Fruit fly (Drosophila melanogaster) whole organism, embryonic: ENCODE measurements around the gene CG17819.

Experiments
- ATbp ChIP-seq: fragments of 200-800 bp; sonication (Bioruptor generic); optimal IDR thresholded peaks from 2 replicates; lab custom pipeline; 2017; ENCODE audit warnings: missing biosample characterization, mild to moderate bottlenecking, missing genetic modification characterization, missing genetic modification reagents
- B-H1 ChIP-seq: fragments of 200-800 bp; sonication (Bioruptor generic); IDR thresholded peaks from 3 replicates; pipeline ENCODE4 v1.3.6; 2022; ENCODE audit warnings: missing biosample characterization, missing genetic modification characterization
- Bdp1 ChIP-seq: fragments of 200-800 bp; sonication (Bioruptor generic); optimal IDR thresholded peaks from 3 replicates; lab custom pipeline; 2016; ENCODE audit warnings: missing biosample characterization, missing genetic modification characterization
- CG11504 ChIP-seq: fragments of 200-800 bp; sonication (Bioruptor generic); optimal IDR thresholded peaks from 3 replicates; lab custom pipeline; 2019; ENCODE audit warnings: missing biosample characterization, mild to moderate bottlenecking, missing genetic modification characterization, moderate library complexity
- CG11560 ChIP-seq: fragments of 200-800 bp; sonication (Bioruptor generic); IDR thresholded peaks from 3 replicates; pipeline ENCODE4 v1.3.6; 2022; ENCODE audit warnings: missing biosample characterization, missing genetic modification characterization
- CG12104 ChIP-seq: fragments of 200-800 bp; sonication (Bioruptor generic); optimal IDR thresholded peaks from 3 replicates; lab custom pipeline; 2016; ENCODE audit warnings: missing biosample characterization, missing genetic modification characterization
- CG1233 ChIP-seq: fragments of 200-800 bp; sonication (Bioruptor generic); optimal IDR thresholded peaks from 4 replicates; lab custom pipeline; 2018; ENCODE audit warnings: missing biosample characterization, mild to moderate bottlenecking, missing genetic modification characterization
- CG14050 ChIP-seq: fragments of 200-800 bp; sonication (Bioruptor generic); IDR thresholded peaks from 3 replicates; pipeline ENCODE4 v1.3.6; 2022; ENCODE audit warnings: missing biosample characterization, missing genetic modification characterization
- CG14710 ChIP-seq: fragments of 200-800 bp; sonication (Bioruptor generic); optimal IDR thresholded peaks from 3 replicates; lab custom pipeline; 2019; ENCODE audit warnings: missing biosample characterization, mild to moderate bottlenecking, missing genetic modification characterization, moderate library complexity
- CG15514 ChIP-seq: fragments of 200-800 bp; sonication (Bioruptor generic); optimal IDR thresholded peaks from 3 replicates; lab custom pipeline; 2017; ENCODE audit warnings: missing biosample characterization, missing genetic modification characterization, mild to moderate bottlenecking, moderate library complexity, missing genetic modification reagents
- CG16813 ChIP-seq: fragments of 200-800 bp; sonication (Bioruptor generic); IDR thresholded peaks from 3 replicates; pipeline ENCODE4 v1.3.6; 2022; ENCODE audit warnings: missing biosample characterization, missing genetic modification characterization; ENCODE audit not compliant: partially characterized antibody
- CG17359 ChIP-seq: fragments of 200-800 bp; sonication (Bioruptor generic); optimal IDR thresholded peaks from 3 replicates; lab custom pipeline; 2018; ENCODE audit warnings: missing biosample characterization, mild to moderate bottlenecking, missing genetic modification characterization, moderate library complexity
- CG18011 ChIP-seq: fragments of 200-800 bp; sonication (Bioruptor generic); optimal IDR thresholded peaks from 2 replicates; lab custom pipeline; 2017; ENCODE audit warnings: missing biosample characterization, missing genetic modification characterization, mild to moderate bottlenecking, moderate library complexity, missing genotype
- CG34376 ChIP-seq: fragments of 200-800 bp; sonication (Bioruptor generic); optimal IDR thresholded peaks from 2 replicates; lab custom pipeline; 2018; ENCODE audit warnings: missing biosample characterization, mild to moderate bottlenecking, missing genetic modification characterization
- CG3726 ChIP-seq: fragments of 200-800 bp; sonication (Bioruptor generic); IDR thresholded peaks from 3 replicates; pipeline ENCODE4, ENCODE4 v1.3.6; 2022; ENCODE audit warnings: missing biosample characterization, missing genetic modification characterization
- CG6175 ChIP-seq: fragments of 200-800 bp; sonication (Bioruptor generic); IDR thresholded peaks from 3 replicates; pipeline ENCODE4 v1.3.6; 2022; ENCODE audit warnings: missing biosample characterization, missing genetic modification characterization
- CG6654 ChIP-seq: fragments of 200-800 bp; sonication (Bioruptor generic); optimal IDR thresholded peaks from 2 replicates; lab custom pipeline; 2017; ENCODE audit warnings: missing biosample characterization, mild to moderate bottlenecking, missing genetic modification characterization
- CG6689 ChIP-seq: fragments of 200-800 bp; sonication (Bioruptor generic); IDR thresholded peaks from 2 replicates; pipeline ENCODE4 v1.3.6; 2022; ENCODE audit warnings: missing biosample characterization, missing genetic modification characterization
- CG8478 ChIP-seq: fragments of >200 bp; optimal IDR thresholded peaks from 2 replicates; lab custom pipeline; 2018
- CG8765 ChIP-seq: fragments of 200-800 bp; sonication (Bioruptor generic); IDR thresholded peaks from 2 replicates; pipeline ENCODE4 v1.3.6; 2022; ENCODE audit warnings: missing biosample characterization, missing genetic modification characterization
- CG8924 ChIP-seq: fragments of 200-800 bp; optimal IDR thresholded peaks from 3 replicates; lab custom pipeline; 2019; ENCODE audit warnings: missing biosample characterization, mild to moderate bottlenecking, missing genetic modification characterization, moderate library complexity
- CG9437 ChIP-seq: fragments of 200-800 bp; sonication (Bioruptor generic); optimal IDR thresholded peaks from 2 replicates; lab custom pipeline; 2018; ENCODE audit warnings: missing biosample characterization, mild to moderate bottlenecking, missing genetic modification characterization
- CG9817 ChIP-seq: fragments of 200-800 bp; sonication (Bioruptor generic); optimal IDR thresholded peaks from 2 replicates; lab custom pipeline; 2018; ENCODE audit warnings: missing biosample characterization, mild to moderate bottlenecking, missing genetic modification characterization, moderate library complexity
- CHES-1-like ChIP-seq: fragments of 200-800 bp; sonication (Bioruptor generic); optimal IDR thresholded peaks from 2 replicates; lab custom pipeline; 2016; ENCODE audit warnings: missing biosample characterization, missing genetic modification characterization
- Drgx ChIP-seq: fragments of 200-800 bp; sonication (Bioruptor generic); IDR thresholded peaks from 2 replicates; pipeline ENCODE4 v1.3.6; 2022; ENCODE audit warnings: missing biosample characterization, missing genetic modification characterization
- ERR ChIP-seq: fragments of 200-800 bp; sonication (Bioruptor generic); optimal IDR thresholded peaks from 2 replicates; lab custom pipeline; 2016; ENCODE audit warnings: missing biosample characterization, missing genetic modification characterization
- HLH3B ChIP-seq: fragments of 200-800 bp; sonication (Bioruptor generic); IDR thresholded peaks from 2 replicates; pipeline ENCODE4 v1.3.6; 2022; ENCODE audit warnings: missing biosample characterization, missing genetic modification characterization
- HmgZ ChIP-seq: fragments of 200-800 bp; sonication (Bioruptor generic); optimal IDR thresholded peaks from 2 replicates; lab custom pipeline; 2018; ENCODE audit warnings: missing biosample characterization, mild to moderate bottlenecking, missing genetic modification characterization
- Hr51 ChIP-seq, 2 experiments: fragments of 200-800 bp; sonication (Bioruptor generic); optimal IDR thresholded peaks; 2 replicates in 1 of 2; 3 replicates in 1 of 2; lab custom pipeline; 2016 to 2018; ENCODE audit warnings: missing biosample characterization in 2 of 2, missing genetic modification characterization in 2 of 2, mild to moderate bottlenecking in 1 of 2, moderate library complexity in 1 of 2
- Jarid2 ChIP-seq: fragments of 200-800 bp; sonication (Bioruptor generic); optimal IDR thresholded peaks from 3 replicates; lab custom pipeline; 2017; ENCODE audit warnings: mild to moderate bottlenecking, missing biosample characterization, missing genetic modification reagents, missing genetic modification characterization
- Meics ChIP-seq: fragments of 200-800 bp; sonication (Bioruptor generic); optimal IDR thresholded peaks from 2 replicates; lab custom pipeline; 2017; ENCODE audit warnings: missing biosample characterization, mild to moderate bottlenecking, missing genetic modification characterization
- Nf-YB ChIP-seq: fragments of 200-800 bp; sonication (Bioruptor generic); optimal IDR thresholded peaks from 3 replicates; lab custom pipeline; 2019; ENCODE audit warnings: missing biosample characterization, mild to moderate bottlenecking, missing genetic modification characterization, moderate library complexity
- Nf-YC ChIP-seq: fragments of 200-800 bp; optimal IDR thresholded peaks from 3 replicates; lab custom pipeline; 2019; ENCODE audit warnings: missing biosample characterization, mild to moderate bottlenecking, missing genetic modification characterization, moderate library complexity
- Optix ChIP-seq: fragments of 200-800 bp; sonication (Bioruptor generic); IDR thresholded peaks from 3 replicates; pipeline ENCODE4 v1.3.6; 2022; ENCODE audit warnings: missing biosample characterization, missing genetic modification characterization
- Sox100B ChIP-seq: fragments of 200-800 bp; sonication (Bioruptor generic); optimal IDR thresholded peaks from 3 replicates; lab custom pipeline; 2018; ENCODE audit warnings: missing biosample characterization, mild to moderate bottlenecking, missing genetic modification characterization
- Spps ChIP-seq: fragments of 200-800 bp; sonication (Bioruptor generic); optimal IDR thresholded peaks from 2 replicates; lab custom pipeline; 2018; ENCODE audit warnings: missing biosample characterization, mild to moderate bottlenecking, missing genetic modification characterization
- chinmo ChIP-seq: fragments of 200-800 bp; sonication (Bioruptor generic); IDR thresholded peaks from 4 replicates; pipeline ENCODE4 v1.3.6; 2022; ENCODE audit warnings: missing biosample characterization, missing genetic modification characterization; ENCODE audit not compliant: partially characterized antibody
- crc ChIP-seq: fragments of 200-800 bp; sonication (Bioruptor generic); optimal IDR thresholded peaks from 2 replicates; lab custom pipeline; 2016; ENCODE audit warnings: missing biosample characterization, missing genetic modification characterization
- ewg ChIP-seq: fragments of 200-800 bp; sonication (Bioruptor generic); optimal IDR thresholded peaks from 3 replicates; lab custom pipeline; 2017; ENCODE audit warnings: mild to moderate bottlenecking, missing biosample characterization, missing genetic modification reagents, missing genetic modification characterization
- her ChIP-seq: fragments of 200-800 bp; sonication (Bioruptor generic); optimal IDR thresholded peaks from 2 replicates; lab custom pipeline; 2016; ENCODE audit warnings: missing biosample characterization, missing genetic modification characterization
- luna ChIP-seq: fragments of 200-800 bp; sonication (Bioruptor generic); optimal IDR thresholded peaks from 2 replicates; lab custom pipeline; 2016; ENCODE audit warnings: missing biosample characterization, missing genetic modification characterization
- mam ChIP-seq: fragments of 200-800 bp; sonication (Bioruptor generic); optimal IDR thresholded peaks from 3 replicates; lab custom pipeline; 2016; ENCODE audit warnings: missing biosample characterization, missing genetic modification characterization
- odd ChIP-seq: fragments of 200-800 bp; sonication (Bioruptor generic); optimal IDR thresholded peaks from 2 replicates; lab custom pipeline; 2017; ENCODE audit warnings: missing biosample characterization, mild to moderate bottlenecking, missing genetic modification characterization
- peb ChIP-seq: fragments of 200-800 bp; sonication (Bioruptor generic); IDR thresholded peaks from 2 replicates; pipeline ENCODE4 v1.3.6; 2022; ENCODE audit warnings: missing biosample characterization, missing genetic modification characterization
- pros ChIP-seq: fragments of 200-800 bp; sonication (Bioruptor generic); optimal IDR thresholded peaks from 3 replicates; lab custom pipeline; 2019; ENCODE audit warnings: missing biosample characterization, mild to moderate bottlenecking, missing genetic modification characterization, moderate library complexity
- salm ChIP-seq: fragments of 200-800 bp; sonication (Bioruptor generic); optimal IDR thresholded peaks from 2 replicates; lab custom pipeline; 2018; ENCODE audit warnings: missing biosample characterization, mild to moderate bottlenecking, missing genetic modification characterization
- sens ChIP-seq: fragments of 200-800 bp; sonication (Bioruptor generic); peaks from one replicate; lab custom pipeline; 2016; ENCODE audit warnings: missing biosample characterization, missing genetic modification characterization

Gene CG17819

dm6 chr3R:21854574-21855468, 30.5 kb downstream of the CG17819 start (continued):
- TF ChIP-seq Nf-YB (GFP tag; lab: Kevin White, UChicago) (no peak), ewg (GFP tag; lab: Kevin White, UChicago) (no peak), Bdp1 (GFP tag; lab: Kevin White, UChicago) (no peak), sens (peak; percentile 75), CG8924 (tag; lab: Kevin White, UChicago) (peak; percentile 2), CG9817 (tag; lab: Kevin White, UChicago) (no peak), CG3726 (no peak), Nf-YC (tag; lab: Kevin White, UChicago) (no peak), CG16813 (no peak), Spps (tag; lab: Kevin White, UChicago) (no peak), CG15514 (no peak), luna (no peak), ATbp (GFP tag; lab: Kevin White, UChicago) (no peak), CG34376 (GFP tag; lab: Kevin White, UChicago) (no peak), HLH3B (no peak), CG14050 (GFP tag; lab: Robert Waterston, UW) (no peak), pros (GFP tag; lab: Kevin White, UChicago) (peak; percentile 88), CG8765 (GFP tag; lab: Robert Waterston, UW) (no peak), mam (GFP tag; lab: Kevin White, UChicago) (no peak)
- TF ChIP-seq, all 482 proteins: peak for 13

- no peak for TF ChIP-seq Meics (GFP tag; lab: Kevin White, UChicago)
- no peak for TF ChIP-seq CG6654
- TF ChIP-seq CG11560 (tag; lab: Robert Waterston, UW): no peak
- TF ChIP-seq CG12104 (GFP tag; lab: Kevin White, UChicago): no peak
- TF ChIP-seq peb (GFP tag; lab: Robert Waterston, UW): no peak
- no peak for TF ChIP-seq CG14710
- TF ChIP-seq odd: no peak
- no peak for TF ChIP-seq Jarid2 (GFP tag; lab: Kevin White, UChicago)
- peak; percentile 23 for TF ChIP-seq her (GFP tag; lab: Kevin White, UChicago)
- no peak for TF ChIP-seq Nf-YC (tag; lab: Kevin White, UChicago)
- no peak for TF ChIP-seq crc (GFP tag; lab: Kevin White, UChicago)
- no peak for TF ChIP-seq B-H1
- peak; percentile 47 for TF ChIP-seq CHES-1-like (GFP tag; lab: Kevin White, UChicago)
- peak; percentile 94 for TF ChIP-seq chinmo (GFP tag; lab: Robert Waterston, UW)
- peak; percentile 40 for TF ChIP-seq Drgx
- TF ChIP-seq CG8478 (lab: Kevin White, UChicago): no peak
- TF ChIP-seq ERR (GFP tag; lab: Kevin White, UChicago): peak; percentile 86
- TF ChIP-seq CG1233 (GFP tag; lab: Kevin White, UChicago): no peak
- TF ChIP-seq CG6175: no peak
- TF ChIP-seq salm: no peak
- no peak for TF ChIP-seq CG6689 (GFP tag; lab: Robert Waterston, UW)
- TF ChIP-seq Hr51 (GFP tag; optimal IDR thresholded peaks at IDR 0.05; lab: Kevin White, UChicago): no peak
- peak; percentile 30 for TF ChIP-seq HmgZ (tag; lab: Kevin White, UChicago)
- no peak for TF ChIP-seq CG11504 (tag; lab: Kevin White, UChicago)
- TF ChIP-seq CG17359 (tag; lab: Kevin White, UChicago): peak; percentile 80
- TF ChIP-seq Sox100B: peak; percentile 5
- no peak for TF ChIP-seq Optix (GFP tag; lab: Robert Waterston, UW)
- no peak for TF ChIP-seq CG9437 (GFP tag; lab: Kevin White, UChicago)
- no peak for TF ChIP-seq CG18011 (GFP tag; lab: Kevin White, UChicago)
Observed at dm6 chr3R:21853618-21854573, 31.5 kb downstream of the CG17819 start.
